Worm (Caenorhabditis elegans): ENCODE measurements around the gene srg-62.

DNA sequence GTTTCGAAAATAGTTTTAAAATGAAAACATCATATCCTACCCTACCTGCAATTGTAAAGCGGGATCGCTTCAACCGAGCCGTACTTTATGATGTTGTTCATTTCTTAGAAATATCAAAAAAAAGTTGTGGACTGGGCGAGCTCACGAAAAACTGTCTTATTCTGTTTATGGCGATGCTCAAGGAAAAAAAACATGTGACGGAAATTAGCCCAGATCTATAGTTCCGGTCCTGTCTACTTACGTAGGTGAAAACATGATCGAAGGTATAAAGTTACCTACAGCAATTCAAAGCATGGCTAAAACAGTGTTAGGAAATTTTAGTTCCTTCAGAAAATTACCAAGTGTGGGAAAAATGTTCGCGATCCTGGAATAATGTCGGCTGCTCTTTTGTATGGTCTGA, 21.4 kb downstream of the srg-62 start, which contains the start of gene srt-27:
- no peak for TF ChIP-seq ztf-29 (GFP tag; IDR thresholded peaks at IDR 0.05)
- TF ChIP-seq flt-1 (GFP tag; IDR thresholded peaks at IDR 0.05), result no peak
- TF ChIP-seq ref-1 (GFP tag; conservative IDR thresholded peaks at IDR 0.05), result no peak
- TF ChIP-seq klf-2 (GFP tag; conservative IDR thresholded peaks at IDR 0.05), result no peak
- no peak for TF ChIP-seq T22C8.4 (GFP tag; IDR thresholded peaks at IDR 0.05)
- TF ChIP-seq ztf-23 (GFP tag; IDR thresholded peaks at IDR 0.05), result no peak
- TF ChIP-seq med-1 (GFP tag; optimal IDR thresholded peaks at IDR 0.05; ENCODE audit: insufficient read depth), result no peak
- no peak for TF ChIP-seq tab-1 (GFP tag; IDR thresholded peaks at IDR 0.05)

Measured in whole organism, midembryonic.